Fruit fly (Drosophila melanogaster) whole organism, embryonic: ENCODE measurements around the gene nAChRalpha5.

Experiments
- ATbp ChIP-seq: fragments of 200-800 bp; sonication (Bioruptor generic); optimal IDR thresholded peaks from 2 replicates; lab custom pipeline; 2017; ENCODE audit warnings: missing biosample characterization, mild to moderate bottlenecking, missing genetic modification characterization, missing genetic modification reagents
- Adf1 ChIP-seq: fragments of 200-800 bp; sonication (Bioruptor generic); IDR thresholded peaks from 2 replicates; pipeline ENCODE4 v1.3.6; 2022; ENCODE audit warnings: missing biosample characterization, missing genetic modification characterization
- B-H1 ChIP-seq: fragments of 200-800 bp; sonication (Bioruptor generic); IDR thresholded peaks from 3 replicates; pipeline ENCODE4 v1.3.6; 2022; ENCODE audit warnings: missing biosample characterization, missing genetic modification characterization
- CG11504 ChIP-seq: fragments of 200-800 bp; sonication (Bioruptor generic); optimal IDR thresholded peaks from 3 replicates; lab custom pipeline; 2019; ENCODE audit warnings: missing biosample characterization, mild to moderate bottlenecking, missing genetic modification characterization, moderate library complexity
- CG12155 ChIP-seq: fragments of 200-800 bp; sonication (Bioruptor generic); optimal IDR thresholded peaks from 3 replicates; lab custom pipeline; 2016; ENCODE audit warnings: missing biosample characterization, missing genetic modification characterization
- CG1233 ChIP-seq: fragments of 200-800 bp; sonication (Bioruptor generic); optimal IDR thresholded peaks from 4 replicates; lab custom pipeline; 2018; ENCODE audit warnings: missing biosample characterization, mild to moderate bottlenecking, missing genetic modification characterization
- CG14710 ChIP-seq: fragments of 200-800 bp; sonication (Bioruptor generic); optimal IDR thresholded peaks from 3 replicates; lab custom pipeline; 2019; ENCODE audit warnings: missing biosample characterization, mild to moderate bottlenecking, missing genetic modification characterization, moderate library complexity
- CG17186 ChIP-seq: fragments of 200-800 bp; sonication (Bioruptor generic); optimal IDR thresholded peaks from 3 replicates; lab custom pipeline; 2017; ENCODE audit warnings: missing biosample characterization, missing genetic modification reagents, missing genetic modification characterization
- CG1792 ChIP-seq: fragments of 200-800 bp; sonication (Bioruptor generic); optimal IDR thresholded peaks from 2 replicates; lab custom pipeline; 2016; ENCODE audit warnings: missing biosample characterization, missing genetic modification characterization
- CG2129 ChIP-seq: fragments of 200-800 bp; sonication (Bioruptor generic); IDR thresholded peaks from 2 replicates; pipeline ENCODE4 v1.3.6; 2022; ENCODE audit warnings: missing biosample characterization, missing genetic modification characterization; ENCODE audit not compliant: partially characterized antibody
- CG32772 ChIP-seq: fragments of 200-800 bp; sonication (Bioruptor generic); IDR thresholded peaks from 2 replicates; pipeline ENCODE4 v1.3.6; 2022; ENCODE audit warnings: missing biosample characterization, missing genetic modification characterization
- CG34224 ChIP-seq: fragments of 200-800 bp; sonication (Bioruptor generic); IDR thresholded peaks from 3 replicates; pipeline ENCODE4 v1.3.6; 2022; ENCODE audit warnings: missing biosample characterization, missing genetic modification characterization; ENCODE audit not compliant: partially characterized antibody
- CG4282 ChIP-seq: fragments of 200-800 bp; sonication (Bioruptor generic); optimal IDR thresholded peaks from 2 replicates; lab custom pipeline; 2016; ENCODE audit warnings: missing biosample characterization, missing genetic modification characterization
- CG4854 ChIP-seq: fragments of 200-800 bp; sonication (Bioruptor generic); optimal IDR thresholded peaks from 2 replicates; lab custom pipeline; 2016; ENCODE audit warnings: missing biosample characterization, missing genetic modification characterization, inconsistent platforms
- CG6813 ChIP-seq: fragments of 200-800 bp; sonication (Bioruptor generic); optimal IDR thresholded peaks from 2 replicates; lab custom pipeline; 2017; ENCODE audit warnings: missing biosample characterization, missing genetic modification characterization, mild to moderate bottlenecking, moderate library complexity, missing genetic modification reagents
- CG9817 ChIP-seq: fragments of 200-800 bp; sonication (Bioruptor generic); optimal IDR thresholded peaks from 2 replicates; lab custom pipeline; 2018; ENCODE audit warnings: missing biosample characterization, mild to moderate bottlenecking, missing genetic modification characterization, moderate library complexity
- D ChIP-seq, 2 experiments: fragments of 200-800 bp in 1 of 2; fragments of >200 bp in 1 of 2; sonication (Bioruptor generic) in 1 of 2; optimal IDR thresholded peaks; 2 replicates in 1 of 2; 3 replicates in 1 of 2; lab custom pipeline; 2017; ENCODE audit warnings: mild to moderate bottlenecking in 1 of 2, missing biosample characterization in 1 of 2, missing genetic modification characterization in 1 of 2, missing genetic modification reagents in 1 of 2
- Dll ChIP-seq: fragments of 200-800 bp; sonication (Bioruptor generic); IDR thresholded peaks from 4 replicates; pipeline ENCODE4 v1.3.6; 2022; ENCODE audit warnings: missing biosample characterization, missing genetic modification characterization; ENCODE audit not compliant: partially characterized antibody
- Dref ChIP-seq: fragments of 200-800 bp; sonication (Bioruptor generic); IDR thresholded peaks from 2 replicates; pipeline ENCODE4 v1.3.6; 2022; ENCODE audit warnings: missing biosample characterization, missing genetic modification characterization
- Fer3 ChIP-seq: fragments of 200-800 bp; sonication (Bioruptor generic); optimal IDR thresholded peaks from 2 replicates; lab custom pipeline; 2018; ENCODE audit warnings: missing biosample characterization, mild to moderate bottlenecking, missing genetic modification characterization, moderate library complexity
- HHEX ChIP-seq: fragments of 200-800 bp; sonication (Bioruptor generic); optimal IDR thresholded peaks from 3 replicates; lab custom pipeline; 2017; ENCODE audit warnings: missing biosample characterization, mild to moderate bottlenecking, missing genetic modification characterization, missing genetic modification reagents
- HmgD ChIP-seq: fragments of 200-800 bp; sonication (Bioruptor generic); optimal IDR thresholded peaks from 3 replicates; lab custom pipeline; 2016; ENCODE audit warnings: missing biosample characterization, missing genetic modification characterization
- Hr3 ChIP-seq: fragments of 200-800 bp; sonication (Bioruptor generic); optimal IDR thresholded peaks from 3 replicates; lab custom pipeline; 2016; ENCODE audit warnings: missing biosample characterization, missing genetic modification characterization
- Hr39 ChIP-seq: fragments of >200 bp; optimal IDR thresholded peaks from 2 replicates; lab custom pipeline; 2017
- NK7.1 ChIP-seq: fragments of 200-800 bp; sonication (Bioruptor generic); optimal IDR thresholded peaks from 3 replicates; lab custom pipeline; 2016; ENCODE audit warnings: missing biosample characterization, missing genetic modification characterization
- Oli ChIP-seq: fragments of 200-800 bp; sonication (Bioruptor generic); optimal IDR thresholded peaks from 2 replicates; lab custom pipeline; 2018; ENCODE audit warnings: missing biosample characterization, mild to moderate bottlenecking, missing genetic modification characterization, moderate library complexity
- Rx ChIP-seq: fragments of 200-800 bp; sonication (Bioruptor generic); IDR thresholded peaks from 2 replicates; pipeline ENCODE4 v1.3.6; 2022; ENCODE audit warnings: missing biosample characterization, missing genetic modification characterization
- YL-1 ChIP-seq: fragments of 200-800 bp; sonication (Bioruptor generic); optimal IDR thresholded peaks from 3 replicates; lab custom pipeline; 2017; ENCODE audit warnings: missing biosample characterization, mild to moderate bottlenecking, missing genetic modification characterization
- cas ChIP-seq: fragments of 200-800 bp; sonication (Bioruptor generic); IDR thresholded peaks from 2 replicates; pipeline ENCODE4 v1.3.6; 2022; ENCODE audit warnings: missing biosample characterization, missing genetic modification characterization
- dan ChIP-seq: fragments of 200-800 bp; sonication (Bioruptor generic); IDR thresholded peaks from 2 replicates; pipeline ENCODE4 v1.3.6; 2022; ENCODE audit warnings: missing biosample characterization, missing genetic modification characterization
- emc ChIP-seq: fragments of 200-800 bp; sonication (Bioruptor generic); optimal IDR thresholded peaks from 2 replicates; lab custom pipeline; 2016; ENCODE audit warnings: missing biosample characterization, missing genetic modification characterization
- fd102C ChIP-seq: fragments of 200-800 bp; sonication (Bioruptor generic); optimal IDR thresholded peaks from 2 replicates; lab custom pipeline; 2018; ENCODE audit warnings: missing biosample characterization, mild to moderate bottlenecking, missing genetic modification characterization, moderate library complexity
- fu2 ChIP-seq: fragments of 200-800 bp; sonication (Bioruptor generic); optimal IDR thresholded peaks from 2 replicates; lab custom pipeline; 2016; ENCODE audit warnings: missing biosample characterization, missing genetic modification characterization
- gcm ChIP-seq: fragments of 200-800 bp; sonication (Bioruptor generic); optimal IDR thresholded peaks from 2 replicates; lab custom pipeline; 2019; ENCODE audit warnings: missing biosample characterization, mild to moderate bottlenecking, missing genetic modification characterization, moderate library complexity
- lbe ChIP-seq: fragments of 200-800 bp; sonication (Bioruptor generic); optimal IDR thresholded peaks from 2 replicates; lab custom pipeline; 2016; ENCODE audit warnings: missing biosample characterization, mild to moderate bottlenecking, missing genetic modification characterization
- mam ChIP-seq: fragments of 200-800 bp; sonication (Bioruptor generic); optimal IDR thresholded peaks from 3 replicates; lab custom pipeline; 2016; ENCODE audit warnings: missing biosample characterization, missing genetic modification characterization
- nerfin-1 ChIP-seq: fragments of 200-800 bp; sonication (Bioruptor generic); optimal IDR thresholded peaks from 3 replicates; lab custom pipeline; 2019; ENCODE audit warnings: missing biosample characterization, mild to moderate bottlenecking, missing genetic modification characterization, moderate library complexity
- nmo ChIP-seq: fragments of 200-800 bp; sonication (Bioruptor generic); optimal IDR thresholded peaks from 2 replicates; lab custom pipeline; 2018; ENCODE audit warnings: missing biosample characterization, mild to moderate bottlenecking, missing genetic modification characterization, moderate library complexity
- oc ChIP-seq: fragments of 200-800 bp; sonication (Bioruptor generic); optimal IDR thresholded peaks from 2 replicates; lab custom pipeline; 2018; ENCODE audit warnings: missing biosample characterization, mild to moderate bottlenecking, missing genetic modification characterization, moderate library complexity
- peb ChIP-seq: fragments of 200-800 bp; sonication (Bioruptor generic); IDR thresholded peaks from 2 replicates; pipeline ENCODE4 v1.3.6; 2022; ENCODE audit warnings: missing biosample characterization, missing genetic modification characterization
- pita ChIP-seq: fragments of 200-800 bp; sonication (Bioruptor generic); optimal IDR thresholded peaks from 2 replicates; lab custom pipeline; 2017; ENCODE audit warnings: missing biosample characterization, mild to moderate bottlenecking, missing genetic modification characterization
- rib ChIP-seq: fragments of 200-800 bp; sonication (Bioruptor generic); IDR thresholded peaks from 2 replicates; pipeline ENCODE4 v1.3.6; 2022; ENCODE audit warnings: missing biosample characterization, missing genetic modification characterization
- run ChIP-seq: fragments of 200-800 bp; sonication (Bioruptor generic); optimal IDR thresholded peaks from 3 replicates; lab custom pipeline; 2018; ENCODE audit warnings: missing biosample characterization, mild to moderate bottlenecking, missing genetic modification characterization
- sisA ChIP-seq: fragments of 200-800 bp; sonication (Bioruptor generic); IDR thresholded peaks from 2 replicates; pipeline ENCODE4 v1.3.6; 2022; ENCODE audit warnings: missing biosample characterization, missing genetic modification characterization
- slou ChIP-seq: fragments of 200-800 bp; sonication (Bioruptor generic); optimal IDR thresholded peaks from 3 replicates; lab custom pipeline; 2016; ENCODE audit warnings: missing biosample characterization, missing genetic modification characterization
- sna ChIP-seq: fragments of 200-800 bp; sonication (Bioruptor generic); IDR thresholded peaks from 2 replicates; pipeline ENCODE4 v1.3.6; 2022; ENCODE audit warnings: missing biosample characterization, missing genetic modification characterization; ENCODE audit not compliant: partially characterized antibody
- tna ChIP-seq: fragments of 200-800 bp; sonication (Bioruptor generic); IDR thresholded peaks from 2 replicates; pipeline ENCODE4 v1.3.6; 2022; ENCODE audit warnings: missing biosample characterization, missing genetic modification characterization; ENCODE audit not compliant: partially characterized antibody
- yki ChIP-seq: fragments of >200 bp; optimal IDR thresholded peaks from 3 replicates; lab custom pipeline; 2018
- z ChIP-seq: fragments of 200-800 bp; sonication (Bioruptor generic); IDR thresholded peaks from 3 replicates; pipeline ENCODE4 v1.3.6; 2022; ENCODE audit warnings: missing biosample characterization, missing genetic modification characterization
- zen ChIP-seq: fragments of 200-800 bp; sonication (Bioruptor generic); optimal IDR thresholded peaks from 3 replicates; lab custom pipeline; 2018; ENCODE audit warnings: missing biosample characterization, mild to moderate bottlenecking, missing genetic modification characterization, moderate library complexity

nAChRalpha5 gene

dm6 chr2L:14122742-14123334 lies 82.9 kb downstream of the nAChRalpha5 start (continued):
- peak; percentile 74 for TF ChIP-seq slou (GFP tag; lab: Kevin White, UChicago)
- TF ChIP-seq lbe (GFP tag; lab: Kevin White, UChicago): no peak
- TF ChIP-seq YL-1 (GFP tag; lab: Kevin White, UChicago): no peak
- peak; percentile 72 for TF ChIP-seq ATbp (GFP tag; lab: Kevin White, UChicago)
- no peak for TF ChIP-seq CG17186 (GFP tag; lab: Kevin White, UChicago)
- TF ChIP-seq Hr39 (lab: Kevin White, UChicago): no peak
- no peak for TF ChIP-seq z
- peak; percentile 34 for TF ChIP-seq CG14710 (tag; lab: Kevin White, UChicago)
- TF ChIP-seq CG12155 (GFP tag; lab: Kevin White, UChicago): no peak
- peak; percentile 36 for TF ChIP-seq nerfin-1 (tag; lab: Kevin White, UChicago)
- no peak for TF ChIP-seq Dll (GFP tag; lab: Robert Waterston, UW)
- no peak for TF ChIP-seq fd102C (GFP tag; lab: Kevin White, UChicago)
- TF ChIP-seq yki (lab: Kevin White, UChicago): no peak
- no peak for TF ChIP-seq pita (GFP tag; lab: Kevin White, UChicago)
- peak; percentile 74 for TF ChIP-seq HHEX (GFP tag; lab: Kevin White, UChicago)
- TF ChIP-seq gcm: peak; percentile 5
- no peak for TF ChIP-seq oc
- TF ChIP-seq CG2129 (GFP tag; lab: Robert Waterston, UW): no peak
- TF ChIP-seq CG4854 (GFP tag; lab: Kevin White, UChicago): no peak

DNA sequence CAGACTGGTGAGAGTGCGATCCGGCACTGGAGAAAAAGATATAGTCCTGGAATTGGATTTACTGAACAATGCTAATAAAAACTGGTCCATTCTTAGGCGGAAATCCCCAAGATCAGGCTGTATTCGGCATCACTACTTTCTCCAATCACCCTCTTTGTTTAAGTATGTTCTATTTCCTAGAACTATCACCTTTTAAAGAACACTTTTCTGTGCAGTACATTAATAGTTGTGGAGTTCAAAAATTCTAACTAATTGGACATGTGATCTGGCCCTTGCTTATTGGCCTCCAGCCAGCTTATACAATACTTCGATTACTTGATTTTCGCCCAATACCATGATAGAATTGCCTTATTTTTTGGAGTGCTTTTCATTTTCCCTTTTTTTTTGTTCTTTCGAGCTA lies 83.6 kb downstream of the nAChRalpha5 start:
- TF ChIP-seq peb (GFP tag; lab: Robert Waterston, UW): no peak
- no peak for TF ChIP-seq HmgD (GFP tag; lab: Kevin White, UChicago)
- TF ChIP-seq NK7.1 (GFP tag; lab: Kevin White, UChicago): no peak
- no peak for TF ChIP-seq fd102C (GFP tag; lab: Kevin White, UChicago)
- TF ChIP-seq sisA: no peak
- TF ChIP-seq sna (GFP tag; lab: Robert Waterston, UW): no peak
- peak; percentile 9 for TF ChIP-seq mam (GFP tag; lab: Kevin White, UChicago)
- TF ChIP-seq tna (GFP tag; lab: Robert Waterston, UW): no peak
- TF ChIP-seq B-H1 (GFP tag; lab: Robert Waterston, UW): no peak
- TF ChIP-seq CG32772 (GFP tag; lab: Robert Waterston, UW): no peak
- no peak for TF ChIP-seq rib (GFP tag; lab: Robert Waterston, UW)
- no peak for TF ChIP-seq CG4282 (GFP tag; lab: Kevin White, UChicago)
- no peak for TF ChIP-seq CG1233 (GFP tag; lab: Kevin White, UChicago)
- TF ChIP-seq Rx (GFP tag; lab: Robert Waterston, UW): no peak
- peak; percentile 44 for TF ChIP-seq Oli
- no peak for TF ChIP-seq Dref (GFP tag; lab: Robert Waterston, UW)
- TF ChIP-seq emc (GFP tag; lab: Kevin White, UChicago): no peak
- TF ChIP-seq D (optimal IDR thresholded peaks at IDR 0.05; lab: Kevin White, UChicago): no peak
- TF ChIP-seq D (GFP tag; optimal IDR thresholded peaks at IDR 0.05; lab: Kevin White, UChicago): peak; percentile 47
- TF ChIP-seq Fer3 (tag; lab: Kevin White, UChicago): peak; percentile 16
- no peak for TF ChIP-seq cas (GFP tag; lab: Robert Waterston, UW)
- TF ChIP-seq zen: no peak
- TF ChIP-seq run (tag; lab: Kevin White, UChicago): no peak
- no peak for TF ChIP-seq Hr3 (GFP tag; lab: Kevin White, UChicago)
- no peak for TF ChIP-seq CG34224
- no peak for TF ChIP-seq CG9817
- no peak for TF ChIP-seq dan
- peak; percentile 41 for TF ChIP-seq nmo (GFP tag; lab: Kevin White, UChicago)
- no peak for TF ChIP-seq CG1792
- TF ChIP-seq fu2 (GFP tag; lab: Kevin White, UChicago): no peak
- TF ChIP-seq CG6813 (GFP tag; lab: Kevin White, UChicago): no peak
- TF ChIP-seq CG11504: peak; percentile 67
- no peak for TF ChIP-seq Adf1 (GFP tag; lab: Robert Waterston, UW)
